Worm (Caenorhabditis elegans): ENCODE results near the gene npr-43.

The npr-43 gene

DNA sequence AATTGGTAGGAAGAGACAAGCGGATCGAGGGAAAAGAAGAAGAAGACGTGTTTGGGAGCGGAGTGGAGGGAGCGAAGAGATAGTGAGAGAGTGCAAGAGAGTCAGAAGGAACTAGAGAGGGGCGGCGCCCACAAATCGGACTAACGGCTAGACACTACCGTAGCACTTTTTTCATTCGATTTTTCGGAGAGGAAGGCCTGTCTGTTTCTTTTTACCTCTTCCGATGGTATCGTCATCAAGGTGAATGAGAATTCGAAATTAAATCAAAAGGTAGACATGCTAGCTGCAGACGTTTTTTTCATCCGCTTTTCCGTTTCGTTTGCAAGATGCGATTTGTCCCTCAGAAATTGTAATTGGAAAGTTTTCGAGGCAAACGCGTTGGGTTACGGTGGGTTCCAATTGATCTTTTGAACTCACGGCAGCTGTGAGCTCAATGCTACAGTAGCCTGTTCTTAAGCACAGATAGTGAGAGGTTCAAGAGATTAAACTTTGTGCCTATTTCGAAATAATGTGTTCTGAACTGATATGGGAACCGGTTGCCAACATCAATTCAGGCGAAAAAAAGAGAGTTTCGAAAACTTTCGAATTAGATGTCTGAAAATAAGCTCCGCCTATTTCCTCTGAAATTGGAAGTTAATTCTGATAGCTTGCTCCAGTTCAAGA is 14.2 kb downstream of the npr-43 start:
- TF ChIP-seq cebp-1 (GFP tag; IDR thresholded peaks at IDR 0.05) (peak; percentile 76; the same call in 1 of the 2 replicates), cebp-1 (tag; optimal IDR thresholded peaks at IDR 0.05) (peak; percentile 74), ama-1 (optimal IDR thresholded peaks at IDR 0.05) (no peak), ama-1 (GFP tag; optimal IDR thresholded peaks at IDR 0.05) (no peak), lsl-1 (GFP tag; optimal IDR thresholded peaks at IDR 0.05) (no peak), F10E7.11 (tag; optimal IDR thresholded peaks at IDR 0.05) (no peak), nhr-80 (tag; optimal IDR thresholded peaks at IDR 0.05) (peak; percentile 43), T07F8.4 (tag; optimal IDR thresholded peaks at IDR 0.05) (no peak), nfyb-1 (GFP tag; IDR thresholded peaks at IDR 0.05) (peak; percentile 57; the same call in 1 of the 2 replicates), lin-40 (tag; optimal IDR thresholded peaks at IDR 0.05) (peak; percentile 11), egl-18 (GFP tag; IDR thresholded peaks at IDR 0.05) (no peak), ceh-27 (GFP tag; optimal IDR thresholded peaks at IDR 0.05) (peak; percentile 14), zfh-2 (GFP tag; conservative IDR thresholded peaks at IDR 0.05) (peak; percentile 63; the same call in 1 of the 2 replicates)

DNA sequence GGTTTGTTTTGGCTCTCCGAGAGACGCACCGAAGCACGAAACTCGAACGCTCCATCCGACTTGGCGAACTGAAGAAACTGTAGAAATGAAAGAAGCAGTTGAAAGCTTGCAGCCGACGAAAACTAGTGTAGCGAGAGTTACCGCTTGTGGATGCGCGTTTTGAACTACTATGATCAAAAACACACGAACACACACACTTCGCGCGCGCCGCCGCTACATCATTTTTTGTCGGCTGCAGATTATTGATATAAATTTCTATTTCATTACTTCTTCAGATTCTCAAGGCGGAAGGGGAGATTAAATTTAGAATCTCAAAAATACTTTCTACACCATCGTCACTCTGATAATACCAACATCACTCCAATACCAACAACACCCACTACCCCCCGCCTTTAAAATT is 16.9 kb downstream of the npr-43 start:
- TF ChIP-seq zim-3 (tag; optimal IDR thresholded peaks at IDR 0.05) (no peak), snpc-4 (GFP tag; optimal IDR thresholded peaks at IDR 0.05) (no peak), snpc-4 (tag; optimal IDR thresholded peaks at IDR 0.05) (peak in 3 of 4 experiments; percentile 49 to 94 (median 89))

DNA sequence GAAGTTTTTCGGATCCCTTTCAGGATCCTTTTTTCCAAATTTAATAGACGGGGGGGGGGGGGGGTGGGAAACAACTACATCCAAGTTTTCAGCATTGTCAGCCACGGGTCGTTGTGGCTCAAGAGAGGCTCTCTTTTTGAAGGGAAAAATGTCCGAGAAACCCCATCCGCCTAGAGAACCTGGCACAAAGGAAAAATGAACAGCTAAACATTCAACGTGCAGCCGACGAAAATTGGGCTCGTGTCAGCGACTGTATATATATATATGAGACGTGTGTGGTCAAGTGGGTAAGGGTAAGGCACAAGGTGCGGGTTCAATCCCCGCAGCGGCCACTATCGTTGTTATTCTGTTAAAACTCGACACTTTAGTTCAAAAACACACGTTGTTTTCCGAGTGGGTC is 20.3 kb downstream of the npr-43 start, which contains the start of gene Y49A3A.4:
Y49A3A.4 (minus strand) TSS at position 314 of the 400 bp plus-strand sequence.
- TF ChIP-seq tbp1 (GFP tag; optimal IDR thresholded peaks at IDR 0.05) (peak; percentile 47), somi-1 (GFP tag; optimal IDR thresholded peaks at IDR 0.05) (no peak), attf-3 (GFP tag; conservative IDR thresholded peaks at IDR 0.05) (no peak), B0261.1 (tag; optimal IDR thresholded peaks at IDR 0.05) (no peak), ceh-58 (GFP tag; IDR thresholded peaks at IDR 0.05) (no peak), ama-1 (optimal IDR thresholded peaks at IDR 0.05) (no peak), ama-1 (GFP tag; optimal IDR thresholded peaks at IDR 0.05) (no peak), hmg-1.2 (GFP tag; IDR thresholded peaks at IDR 0.05) (peak; percentile 32; the same call in 1 of the 2 replicates), ztf-18 (tag; optimal IDR thresholded peaks at IDR 0.05) (peak; percentile 18), Y79H2A.3 (GFP tag; conservative IDR thresholded peaks at IDR 0.05) (no peak), lsl-1 (GFP tag; optimal IDR thresholded peaks at IDR 0.05) (no peak), F22D6.2 (tag; optimal IDR thresholded peaks at IDR 0.05) (no peak), ceh-79 (tag; optimal IDR thresholded peaks at IDR 0.05) (no peak), snpc-1.1 (tag; optimal IDR thresholded peaks at IDR 0.05; ENCODE audit: insufficient read depth) (peak; percentile 85), pha-4 (tag; optimal IDR thresholded peaks at IDR 0.05) (no peak), tbx-9 (tag; optimal IDR thresholded peaks at IDR 0.05; ENCODE audit: borderline replicate concordance) (no peak), mes-4 (tag; optimal IDR thresholded peaks at IDR 0.05) (no peak), Y67H2A.10 (GFP tag; conservative IDR thresholded peaks at IDR 0.05) (no peak), D2030.7 (GFP tag; IDR thresholded peaks at IDR 0.05) (peak; percentile 37; the same call in 1 of the 2 replicates), efl-1 (GFP tag; optimal IDR thresholded peaks at IDR 0.05) (no peak), mxl-1 (tag; optimal IDR thresholded peaks at IDR 0.05) (no peak), nfyb-1 (GFP tag; IDR thresholded peaks at IDR 0.05) (no peak), Y53F4B.3 (GFP tag; IDR thresholded peaks at IDR 0.05) (no peak), T07F8.4 (tag; optimal IDR thresholded peaks at IDR 0.05) (no peak), snpc-1.3 (tag; optimal IDR thresholded peaks at IDR 0.05; ENCODE audit: insufficient read depth) (no peak), K11D2.4 (GFP tag; IDR thresholded peaks at IDR 0.05) (no peak), lag-1 (GFP tag; IDR thresholded peaks at IDR 0.05) (no peak), lin-35 (GFP tag; optimal IDR thresholded peaks at IDR 0.05) (no peak), snpc-4 (GFP tag; optimal IDR thresholded peaks at IDR 0.05) (peak; percentile 82), snpc-4 (tag; optimal IDR thresholded peaks at IDR 0.05) (peak; percentile 77 to 93 (median 83)), athp-1 (tag; optimal IDR thresholded peaks at IDR 0.05) (no peak), dpff-1 (tag; optimal IDR thresholded peaks at IDR 0.05) (no peak), aptf-2 (GFP tag; conservative IDR thresholded peaks at IDR 0.05) (no peak), ztf-22 (GFP tag; optimal IDR thresholded peaks at IDR 0.05) (no peak), egrh-3 (GFP tag; IDR thresholded peaks at IDR 0.05) (no peak)

All from whole organism, young adult.